Fruit fly (Drosophila melanogaster) whole organism, pupa: ENCODE measurements around the gene CG10096.

Experiments used
- CG13204 ChIP-seq: fragments of 200-800 bp; sonication (Bioruptor generic); optimal IDR thresholded peaks from 2 replicates; lab custom pipeline; 2018; ENCODE audit warnings: missing biosample characterization, mild to moderate bottlenecking, missing genetic modification characterization, moderate library complexity
- CG15710 ChIP-seq: fragments of 200-800 bp; sonication (Bioruptor generic); optimal IDR thresholded peaks from 2 replicates; lab custom pipeline; 2018; ENCODE audit warnings: missing biosample characterization, mild to moderate bottlenecking, missing genetic modification characterization, moderate library complexity
- CG4496 ChIP-seq: fragments of 200-800 bp; sonication (Bioruptor generic); IDR thresholded peaks from 3 replicates; pipeline ENCODE4 v1.3.6; 2022; ENCODE audit warnings: missing biosample characterization, missing genetic modification characterization
- CG8159 ChIP-seq: fragments of 200-800 bp; sonication (Bioruptor generic); optimal IDR thresholded peaks from 3 replicates; lab custom pipeline; 2018; ENCODE audit warnings: missing biosample characterization, mild to moderate bottlenecking, missing genetic modification characterization, moderate library complexity
- EcR ChIP-seq: fragments of 200-800 bp; sonication (Bioruptor generic); optimal IDR thresholded peaks from 3 replicates; lab custom pipeline; 2019; ENCODE audit warnings: missing biosample characterization, missing genetic modification characterization, mild to moderate bottlenecking, moderate library complexity, missing genetic modification reagents
- Pif1A ChIP-seq: fragments of 200-800 bp; sonication (Bioruptor generic); optimal IDR thresholded peaks from 3 replicates; lab custom pipeline; 2016; ENCODE audit warnings: missing biosample characterization, missing genetic modification characterization
- Pif1B ChIP-seq: fragments of 200-800 bp; sonication (Bioruptor generic); optimal IDR thresholded peaks from 3 replicates; lab custom pipeline; 2016; ENCODE audit warnings: missing biosample characterization, missing genetic modification characterization
- fd96Ca ChIP-seq: fragments of 200-800 bp; sonication (Bioruptor generic); IDR thresholded peaks from 3 replicates; pipeline ENCODE4 v1.3.6; 2022; ENCODE audit warnings: missing biosample characterization, missing genetic modification characterization

- no peak for TF ChIP-seq CG4496 (GFP tag; lab: Robert Waterston, UW)
- no peak for TF ChIP-seq Pif1B (GFP tag; lab: Kevin White, UChicago)
- TF ChIP-seq CG8159 (tag; lab: Kevin White, UChicago): no peak
- peak; percentile 10 for TF ChIP-seq CG15710
- no peak for TF ChIP-seq EcR (GFP tag; lab: Kevin White, UChicago)
- no peak for TF ChIP-seq fd96Ca
- TF ChIP-seq CG13204 (GFP tag; lab: Kevin White, UChicago): no peak
- no peak for TF ChIP-seq Pif1A (GFP tag; lab: Kevin White, UChicago)
Measured at dm6 chr3R:12425510-12426309, 29.9 kb upstream of the CG10096 start, which contains the start of gene Pp1-87B.
